Fruit fly (Drosophila melanogaster): Measurements from ENCODE around the gene CG18417.

- TF ChIP-seq lola (GFP tag; optimal IDR thresholded peaks at IDR 0.05): no peak
- TF ChIP-seq Dref (GFP tag; IDR thresholded peaks at IDR 0.05): no peak
- no peak for TF ChIP-seq Hr39 (optimal IDR thresholded peaks at IDR 0.05)
- TF ChIP-seq CG1529 (GFP tag; optimal IDR thresholded peaks at IDR 0.05): no peak
- TF ChIP-seq CG12942 (GFP tag; optimal IDR thresholded peaks at IDR 0.05): no peak
- TF ChIP-seq zf30C (GFP tag; optimal IDR thresholded peaks at IDR 0.05): no peak
- no peak for TF ChIP-seq ems (GFP tag; optimal IDR thresholded peaks at IDR 0.05)
- no peak for TF ChIP-seq croc (GFP tag; conservative IDR thresholded peaks at IDR 0.05)
- TF ChIP-seq fu2 (GFP tag; optimal IDR thresholded peaks at IDR 0.05): no peak
- TF ChIP-seq salm (tag; optimal IDR thresholded peaks at IDR 0.05): no peak
Measured at dm6 chr3L:7361095-7361522, 38.8 kb upstream of the CG18417 start.

Data from whole organism, embryonic.